Worm (Caenorhabditis elegans): Measurements from ENCODE around the gene C30H6.9.

Gene C30H6.9

ce11 chrIV:17342179-17342578 lies 37.8 kb downstream of the C30H6.9 start, which contains the start of gene C49C3.9:
TSS of gene C49C3.9 (minus strand) at chrIV:17342314.
- TF ChIP-seq pqm-1 (tag; optimal IDR thresholded peaks at IDR 0.05) = peak; percentile 21
- no peak for TF ChIP-seq sox-4 (tag; optimal IDR thresholded peaks at IDR 0.05)
- no peak for TF ChIP-seq rnt-1 (tag; optimal IDR thresholded peaks at IDR 0.05)
- no peak for TF ChIP-seq nhr-11 (tag; optimal IDR thresholded peaks at IDR 0.05)
- peak; percentile 85 for TF ChIP-seq elt-2 (tag; optimal IDR thresholded peaks at IDR 0.05)
- TF ChIP-seq mef-2 (tag; optimal IDR thresholded peaks at IDR 0.05) = no peak

ce11 chrIV:17341033-17341432 lies 38.9 kb downstream of the C30H6.9 start:
- TF ChIP-seq lin-35 (GFP tag; optimal IDR thresholded peaks at IDR 0.05) = no peak
- TF ChIP-seq mef-2 (tag; optimal IDR thresholded peaks at IDR 0.05) = no peak
- TF ChIP-seq elt-2 (tag; optimal IDR thresholded peaks at IDR 0.05) = no peak
- TF ChIP-seq sptf-1 (tag; optimal IDR thresholded peaks at IDR 0.05) = no peak
- TF ChIP-seq nhr-71 (tag; optimal IDR thresholded peaks at IDR 0.05) = no peak
- no peak for TF ChIP-seq lin-15B (tag; optimal IDR thresholded peaks at IDR 0.05)
- TF ChIP-seq fos-1 (tag; optimal IDR thresholded peaks at IDR 0.05) = no peak
- TF ChIP-seq sox-4 (tag; optimal IDR thresholded peaks at IDR 0.05) = no peak
- no peak for TF ChIP-seq C16A3.4 (tag; optimal IDR thresholded peaks at IDR 0.05)
- TF ChIP-seq mdl-1 (tag; optimal IDR thresholded peaks at IDR 0.05) = no peak
- no peak for TF ChIP-seq zip-4 (GFP tag; optimal IDR thresholded peaks at IDR 0.05)

ce11 chrIV:17338920-17339510 lies 41.0 kb downstream of the C30H6.9 start, which contains the start of gene C49C3.10:
TSS of gene C49C3.10 (minus strand) at chrIV:17338970.
- TF ChIP-seq tlp-1 (tag; optimal IDR thresholded peaks at IDR 0.05) (peak; percentile 14), pqm-1 (tag; optimal IDR thresholded peaks at IDR 0.05) (peak; percentile 23), lir-3 (tag; optimal IDR thresholded peaks at IDR 0.05; ENCODE audit: poor library complexity) (no peak), jun-1 (tag; optimal IDR thresholded peaks at IDR 0.05) (peak; percentile 76), lin-14 (GFP tag; optimal IDR thresholded peaks at IDR 0.05) (no peak), elt-2 (tag; optimal IDR thresholded peaks at IDR 0.05) (peak; percentile 87), hlh-4 (tag; optimal IDR thresholded peaks at IDR 0.05) (no peak)

ce11 chrIV:17335031-17335430 lies 44.9 kb downstream of the C30H6.9 start, which contains the start of gene C49C3.8:
TSS of gene C49C3.8 (plus strand) at chrIV:17335203.
- TF ChIP-seq unc-30 (tag; optimal IDR thresholded peaks at IDR 0.05) = no peak
- peak; percentile 29 for TF ChIP-seq mep-1 (tag; optimal IDR thresholded peaks at IDR 0.05)
- TF ChIP-seq lin-14 (GFP tag; optimal IDR thresholded peaks at IDR 0.05) = peak; percentile 60
- TF ChIP-seq efl-1 (optimal IDR thresholded peaks at IDR 0.05) = no peak
- TF ChIP-seq efl-1 (GFP tag; optimal IDR thresholded peaks at IDR 0.05 in 1 of 2) = peak in 1 of 2 experiments; percentile 12
- peak in 1 of 2 experiments; percentile 26 for TF ChIP-seq lsy-2 (tag; optimal IDR thresholded peaks at IDR 0.05)
- TF ChIP-seq lir-3 (tag; optimal IDR thresholded peaks at IDR 0.05; ENCODE audit: poor library complexity) = no peak
- TF ChIP-seq blmp-1 (tag; optimal IDR thresholded peaks at IDR 0.05) = peak; percentile 38
- peak in 1 of 3 experiments; percentile 19 for TF ChIP-seq dpl-1 (GFP tag; optimal IDR thresholded peaks at IDR 0.05)
- TF ChIP-seq xbp-1 (tag; optimal IDR thresholded peaks at IDR 0.05) = no peak

- TF ChIP-seq jun-1 (tag; optimal IDR thresholded peaks at IDR 0.05) = no peak
- no peak for TF ChIP-seq nhr-237 (tag; optimal IDR thresholded peaks at IDR 0.05)
- no peak for TF ChIP-seq ceh-8 (GFP tag; optimal IDR thresholded peaks at IDR 0.05)
- TF ChIP-seq isw-1 (GFP tag; IDR thresholded peaks at IDR 0.05) = no peak
- peak; percentile 63 for TF ChIP-seq lin-14 (GFP tag; optimal IDR thresholded peaks at IDR 0.05)
- no peak for TF ChIP-seq pqm-1 (tag; optimal IDR thresholded peaks at IDR 0.05)
- TF ChIP-seq ceh-82 (tag; optimal IDR thresholded peaks at IDR 0.05) = no peak
- no peak for TF ChIP-seq nhr-19 (GFP tag; conservative IDR thresholded peaks at IDR 0.05)
- no peak for TF ChIP-seq unc-62 (GFP tag; optimal IDR thresholded peaks at IDR 0.05)
- no peak for TF ChIP-seq lir-3 (tag; optimal IDR thresholded peaks at IDR 0.05; ENCODE audit: poor library complexity)
- TF ChIP-seq sptf-1 (tag; optimal IDR thresholded peaks at IDR 0.05) = no peak
- TF ChIP-seq dpl-1 (GFP tag; optimal IDR thresholded peaks at IDR 0.05) = peak in 1 of 3 experiments; percentile 21
- TF ChIP-seq C16A3.4 (tag; optimal IDR thresholded peaks at IDR 0.05) = no peak
- no peak for TF ChIP-seq hpl-2 (GFP tag; optimal IDR thresholded peaks at IDR 0.05)
- no peak for TF ChIP-seq hlh-4 (tag; optimal IDR thresholded peaks at IDR 0.05)
- no peak for TF ChIP-seq skn-1 (tag; optimal IDR thresholded peaks at IDR 0.05)
- TF ChIP-seq nhr-20 (tag; optimal IDR thresholded peaks at IDR 0.05) = no peak
- TF ChIP-seq unc-98 (GFP tag; IDR thresholded peaks at IDR 0.05) = no peak
- no peak for TF ChIP-seq zip-4 (GFP tag; optimal IDR thresholded peaks at IDR 0.05)
- TF ChIP-seq nhr-71 (tag; optimal IDR thresholded peaks at IDR 0.05) = peak; percentile 16
- no peak for TF ChIP-seq hlh-17 (GFP tag; optimal IDR thresholded peaks at IDR 0.05; ENCODE audit: borderline replicate concordance)
- TF ChIP-seq mef-2 (tag; optimal IDR thresholded peaks at IDR 0.05) = no peak
- TF ChIP-seq mdl-1 (tag; optimal IDR thresholded peaks at IDR 0.05) = peak in 1 of 2 experiments; percentile 22
- TF ChIP-seq irx-1 (tag; optimal IDR thresholded peaks at IDR 0.05) = no peak
- no peak for TF ChIP-seq fkh-10 (GFP tag; optimal IDR thresholded peaks at IDR 0.05)
These were observed 46.3 kb downstream of the C30H6.9 start, which contains the start of gene C49C3.15 for ce11 chrIV:17333542-17334281. TSS of gene C49C3.15 (plus strand) at chrIV:17334231.

All from whole organism, L1 larva.